Worm (Caenorhabditis elegans): ENCODE measurements around the gene scp-1.

Gene scp-1

ce11 chrII:9329474-9329873 is 4.3 kb upstream of the scp-1 start, which contains the start of gene wbp-2:
wbp-2 (plus strand) TSS chrII:9329774.
- TF ChIP-seq mml-1 (tag; optimal IDR thresholded peaks at IDR 0.05) (no peak), lin-15B (tag; optimal IDR thresholded peaks at IDR 0.05) (no peak)

DNA sequence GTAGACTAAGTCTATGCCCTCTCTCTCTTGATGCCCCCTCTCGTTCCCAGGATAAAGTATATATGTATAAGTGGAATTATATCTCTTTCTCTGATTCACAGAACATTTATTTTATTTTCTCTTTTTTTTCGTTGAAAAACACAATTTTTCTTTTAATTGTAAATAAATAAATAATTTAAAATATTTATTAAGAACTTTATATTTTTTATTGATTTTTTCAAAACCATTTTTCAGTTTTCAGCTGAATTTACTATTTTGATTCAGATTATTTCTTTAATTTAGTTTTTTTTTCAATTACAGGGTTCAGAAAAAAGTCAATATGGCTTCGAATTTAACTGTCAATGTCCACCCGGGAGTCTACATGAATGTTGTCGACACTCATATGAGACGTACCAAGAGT is 2.5 kb upstream of the scp-1 start, which contains the start of gene eif-3.F:
Gene eif-3.F, plus strand, starts transcription at position 301 of the 400 bp plus-strand sequence.
- TF ChIP-seq ztf-4 (tag; optimal IDR thresholded peaks at IDR 0.05) (no peak), fkh-10 (GFP tag; optimal IDR thresholded peaks at IDR 0.05) (no peak), ceh-16 (tag; optimal IDR thresholded peaks at IDR 0.05) (no peak)

- TF ChIP-seq nhr-67 (tag; optimal IDR thresholded peaks at IDR 0.05) (no peak), nhr-23 (tag; optimal IDR thresholded peaks at IDR 0.05) (no peak), aly-2 (tag; optimal IDR thresholded peaks at IDR 0.05) (no peak)
Measured at ce11 chrII:9333034-9333433, 780 bp upstream of the scp-1 start.

- TF ChIP-seq nhr-67 (tag; optimal IDR thresholded peaks at IDR 0.05) (no peak), daf-12 (tag; optimal IDR thresholded peaks at IDR 0.05) (no peak), ama-1 (optimal IDR thresholded peaks at IDR 0.05) (peak; percentile 31), pha-4 (tag; optimal IDR thresholded peaks at IDR 0.05) (peak; percentile 12)
Measured at ce11 chrII:9336651-9337050, 2.8 kb downstream of the scp-1 start.

ce11 chrII:9338859-9339258 is 5.0 kb downstream of the scp-1 start, which contains the start of gene ttll-12:
ttll-12 (plus strand) TSS chrII:9338997.
- no peak for TF ChIP-seq nhr-237 (tag; optimal IDR thresholded peaks at IDR 0.05)
- peak; percentile 85 for TF ChIP-seq ama-1 (optimal IDR thresholded peaks at IDR 0.05)
- TF ChIP-seq nfya-1 (tag; optimal IDR thresholded peaks at IDR 0.05; ENCODE audit: insufficient read depth), result no peak
- TF ChIP-seq jun-1 (tag; optimal IDR thresholded peaks at IDR 0.05), result no peak
- no peak for TF ChIP-seq ceh-82 (tag; optimal IDR thresholded peaks at IDR 0.05)
- no peak for TF ChIP-seq ztf-4 (tag; optimal IDR thresholded peaks at IDR 0.05)
- no peak for TF ChIP-seq lsy-12 (tag; optimal IDR thresholded peaks at IDR 0.05)
- TF ChIP-seq zag-1 (tag; optimal IDR thresholded peaks at IDR 0.05), result no peak
- no peak for TF ChIP-seq mdl-1 (tag; optimal IDR thresholded peaks at IDR 0.05)
- TF ChIP-seq aly-2 (tag; optimal IDR thresholded peaks at IDR 0.05), result no peak
- TF ChIP-seq nhr-25 (tag; optimal IDR thresholded peaks at IDR 0.05), result peak; percentile 9
- TF ChIP-seq elt-3 (tag; optimal IDR thresholded peaks at IDR 0.05), result no peak
- TF ChIP-seq elt-2 (tag; optimal IDR thresholded peaks at IDR 0.05), result no peak
- no peak for TF ChIP-seq elt-1 (tag; optimal IDR thresholded peaks at IDR 0.05)
- TF ChIP-seq snpc-4 (tag; optimal IDR thresholded peaks at IDR 0.05), result no peak
- no peak for TF ChIP-seq nhr-67 (tag; optimal IDR thresholded peaks at IDR 0.05)
- TF ChIP-seq tbx-2 (tag; optimal IDR thresholded peaks at IDR 0.05), result no peak

DNA sequence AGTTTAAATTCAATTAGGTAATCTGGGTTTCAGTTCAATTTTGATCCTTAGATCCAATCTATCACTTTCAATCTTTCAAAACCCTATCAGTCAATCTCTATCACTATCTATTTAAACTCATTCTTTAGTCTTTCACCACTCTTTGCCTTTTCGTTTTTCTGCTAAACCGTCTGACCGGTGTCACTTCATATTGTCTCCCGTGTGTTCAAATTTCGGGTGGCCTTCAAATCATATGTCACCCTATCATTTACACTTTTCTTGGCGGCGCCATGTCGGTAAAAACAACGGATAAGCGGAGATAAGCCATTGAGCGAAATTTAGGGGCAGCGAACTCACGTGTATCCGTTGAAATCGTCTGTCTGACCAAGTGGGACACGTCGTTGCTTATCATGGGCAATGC is 10.1 kb downstream of the scp-1 start:
- TF ChIP-seq R02D3.7 (tag; optimal IDR thresholded peaks at IDR 0.05), result no peak
- TF ChIP-seq snpc-4 (tag; optimal IDR thresholded peaks at IDR 0.05), result no peak
- no peak for TF ChIP-seq elt-2 (tag; optimal IDR thresholded peaks at IDR 0.05)
- no peak for TF ChIP-seq fkh-10 (GFP tag; optimal IDR thresholded peaks at IDR 0.05)
- peak; percentile 92 for TF ChIP-seq nhr-43 (tag; optimal IDR thresholded peaks at IDR 0.05; ENCODE audit: poor library complexity, severe bottlenecking)
- TF ChIP-seq fos-1 (tag; optimal IDR thresholded peaks at IDR 0.05), result no peak
- TF ChIP-seq ztf-11 (tag; optimal IDR thresholded peaks at IDR 0.05), result no peak
- peak in 2 of 3 experiments; percentile 59 to 86 for TF ChIP-seq elt-3 (tag; optimal IDR thresholded peaks at IDR 0.05)
- peak; percentile 65 for TF ChIP-seq nhr-23 (tag; optimal IDR thresholded peaks at IDR 0.05)
- TF ChIP-seq unc-62 (GFP tag; optimal IDR thresholded peaks at IDR 0.05), result peak; percentile 58
- no peak for TF ChIP-seq lsy-12 (tag; optimal IDR thresholded peaks at IDR 0.05)
- no peak for TF ChIP-seq lin-39 (tag; optimal IDR thresholded peaks at IDR 0.05)
- TF ChIP-seq aly-2 (tag; optimal IDR thresholded peaks at IDR 0.05), result no peak
- TF ChIP-seq unc-39 (tag; optimal IDR thresholded peaks at IDR 0.05), result no peak
- TF ChIP-seq ceh-28 (tag; optimal IDR thresholded peaks at IDR 0.05), result no peak
- TF ChIP-seq pqm-1 (tag; optimal IDR thresholded peaks at IDR 0.05), result no peak
- TF ChIP-seq nhr-25 (tag; optimal IDR thresholded peaks at IDR 0.05), result peak; percentile 51
- TF ChIP-seq tbx-2 (tag; optimal IDR thresholded peaks at IDR 0.05), result peak; percentile 39
- TF ChIP-seq elt-1 (tag; optimal IDR thresholded peaks at IDR 0.05), result no peak
- no peak for TF ChIP-seq ZK546.5 (tag; optimal IDR thresholded peaks at IDR 0.05)
- no peak for TF ChIP-seq ceh-82 (tag; optimal IDR thresholded peaks at IDR 0.05)
- TF ChIP-seq egl-27 (tag; optimal IDR thresholded peaks at IDR 0.05), result no peak
